Worm (Caenorhabditis elegans): ENCODE data around the gene F56A8.5.

DNA sequence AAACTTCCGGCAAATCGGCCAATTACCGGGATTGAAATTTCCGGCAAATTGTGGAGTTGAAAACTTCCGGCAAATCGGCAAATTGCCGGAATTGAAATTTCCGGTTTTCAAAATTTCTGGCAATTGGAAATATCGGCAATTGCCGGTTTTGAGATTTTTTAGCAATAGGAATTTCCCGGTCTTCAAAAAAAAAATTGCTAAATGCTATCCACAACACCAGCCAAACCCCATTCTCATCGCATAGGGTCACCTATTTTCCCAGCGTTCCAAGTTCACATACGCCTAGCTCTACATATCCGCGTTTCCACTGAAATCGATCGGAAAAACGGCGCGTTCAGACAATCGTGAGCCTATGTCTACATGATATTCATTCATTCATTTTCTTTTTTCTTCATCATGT, 19.8 kb downstream of the F56A8.5 start, which contains the start of gene F56A8.8:
- no peak for TF ChIP-seq blmp-1 (tag; optimal IDR thresholded peaks at IDR 0.05)
- TF ChIP-seq irx-1 (tag; optimal IDR thresholded peaks at IDR 0.05), result no peak
- no peak for TF ChIP-seq nhr-76 (tag; optimal IDR thresholded peaks at IDR 0.05)
- TF ChIP-seq unc-86 (tag; optimal IDR thresholded peaks at IDR 0.05), result no peak
- no peak for TF ChIP-seq dpl-1 (GFP tag; optimal IDR thresholded peaks at IDR 0.05)
- no peak for TF ChIP-seq lin-13 (GFP tag; optimal IDR thresholded peaks at IDR 0.05)
- no peak for TF ChIP-seq lsy-2 (tag; optimal IDR thresholded peaks at IDR 0.05)
- no peak for TF ChIP-seq skn-1 (tag; optimal IDR thresholded peaks at IDR 0.05)
